Worm (Caenorhabditis elegans): ENCODE measurements around the gene sto-5.

DNA sequence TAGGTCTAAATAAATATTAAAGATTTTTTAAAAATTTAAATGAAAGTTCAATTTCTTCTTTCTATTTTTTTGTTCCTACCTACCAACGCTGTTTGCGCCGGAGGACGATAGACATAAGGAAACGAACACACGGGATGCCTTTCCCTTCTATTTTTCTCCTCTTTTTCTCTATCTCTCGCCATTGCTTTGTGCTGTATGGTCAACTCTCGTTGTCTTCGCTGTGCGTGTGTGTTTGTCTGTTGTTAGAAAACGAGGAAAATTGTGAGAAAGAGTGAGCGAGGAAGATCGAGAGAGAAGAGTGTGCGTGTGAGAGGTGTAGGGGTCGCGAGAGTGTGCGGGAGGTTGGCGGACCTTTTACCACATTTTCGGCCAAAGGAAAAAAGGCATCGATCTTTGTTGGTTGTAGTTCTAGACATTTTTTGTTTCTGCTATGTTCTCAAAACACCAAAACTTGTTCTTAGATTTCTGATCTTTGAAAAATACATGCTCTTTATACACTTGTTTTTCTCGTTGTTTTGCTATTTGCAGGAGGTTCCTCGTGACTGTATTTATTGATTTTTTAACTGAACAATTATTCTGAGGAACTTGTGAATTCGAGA, 26.1 kb downstream of the sto-5 start:
- TF ChIP-seq efl-3 (GFP tag; optimal IDR thresholded peaks at IDR 0.05), result no peak
- TF ChIP-seq nhr-19 (GFP tag; conservative IDR thresholded peaks at IDR 0.05), result peak; percentile 36
- no peak for TF ChIP-seq lin-13 (GFP tag; optimal IDR thresholded peaks at IDR 0.05)
- no peak for TF ChIP-seq nhr-76 (tag; optimal IDR thresholded peaks at IDR 0.05)
- no peak for TF ChIP-seq sup-37 (GFP tag; optimal IDR thresholded peaks at IDR 0.05)
- TF ChIP-seq ces-1 (GFP tag; optimal IDR thresholded peaks at IDR 0.05), result no peak
- peak in 1 of 2 experiments; percentile 52 for TF ChIP-seq mdl-1 (tag; optimal IDR thresholded peaks at IDR 0.05)
